Worm (Caenorhabditis elegans): ENCODE measurements around the gene Y4C6A.4.

ce11 chrIV:5494099-5494498, 41.3 kb downstream of the Y4C6A.4 start:
- TF ChIP-seq ama-1 (optimal IDR thresholded peaks at IDR 0.05) (no peak), snpc-4 (tag; optimal IDR thresholded peaks at IDR 0.05) (no peak), tbx-2 (tag; optimal IDR thresholded peaks at IDR 0.05) (no peak), pqm-1 (tag; optimal IDR thresholded peaks at IDR 0.05) (no peak), nhr-12 (tag; optimal IDR thresholded peaks at IDR 0.05) (no peak), zag-1 (tag; optimal IDR thresholded peaks at IDR 0.05) (no peak)

Measured in whole organism, L1 larva.